Fruit fly (Drosophila melanogaster): ENCODE results near the gene CG11695.
A peak's percentile ranks its signal among the peaks of the same experiment; 100 is the strongest.

The CG11695 gene

dm6 chrX:11556774-11557173, 19.9 kb upstream of the CG11695 start:
- TF ChIP-seq kay (GFP tag; ENCODE audit: borderline replicate concordance) (no peak), CG1620 (GFP tag; optimal IDR thresholded peaks at IDR 0.05) (no peak), toe (GFP tag; optimal IDR thresholded peaks at IDR 0.05) (no peak), CG7101 (tag; optimal IDR thresholded peaks at IDR 0.05) (no peak), CG7045 (GFP tag; optimal IDR thresholded peaks at IDR 0.05) (no peak), CG14711 (tag; optimal IDR thresholded peaks at IDR 0.05) (no peak), CG12768 (GFP tag; optimal IDR thresholded peaks at IDR 0.05) (no peak), Mnt (GFP tag; optimal IDR thresholded peaks at IDR 0.05) (no peak), bab1 (GFP tag; optimal IDR thresholded peaks at IDR 0.05) (no peak), pad (GFP tag; optimal IDR thresholded peaks at IDR 0.05) (no peak), cic (GFP tag; optimal IDR thresholded peaks at IDR 0.05) (no peak), CG5204 (GFP tag; optimal IDR thresholded peaks at IDR 0.05) (no peak), Clk (GFP tag; optimal IDR thresholded peaks at IDR 0.05) (no peak), CG11617 (GFP tag; optimal IDR thresholded peaks at IDR 0.05) (no peak), Crg-1 (GFP tag; optimal IDR thresholded peaks at IDR 0.05) (no peak)

DNA sequence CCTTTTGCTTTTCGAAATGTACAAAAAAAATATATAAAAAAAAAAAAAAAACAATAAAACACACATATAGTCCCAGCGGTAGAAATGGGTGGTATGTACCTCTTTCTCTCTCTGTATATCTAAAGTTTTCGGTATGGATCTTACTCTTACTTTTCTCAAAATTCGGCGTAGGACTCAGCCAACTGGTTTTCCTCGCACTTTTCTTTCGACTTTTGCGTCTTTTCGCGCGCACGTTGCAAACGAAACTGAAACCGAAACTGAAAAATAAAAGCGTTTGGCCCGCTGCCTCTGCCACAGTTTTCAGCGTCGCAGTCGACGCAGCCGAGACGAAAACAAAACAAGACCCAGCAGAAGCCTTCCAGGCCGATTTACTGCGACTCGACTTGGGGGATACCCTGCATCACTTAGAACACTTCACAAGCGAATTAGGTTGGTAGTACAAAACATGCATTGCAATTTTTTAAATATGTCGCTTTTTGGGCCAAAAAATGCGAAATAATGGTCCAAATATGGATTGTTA, 18.2 kb upstream of the CG11695 start, which contains the start of gene CG1572:
Gene CG1572 (minus strand): TSS at position 266 of the 520 bp plus-strand sequence.
- no peak for TF ChIP-seq toe (GFP tag; optimal IDR thresholded peaks at IDR 0.05)
- no peak for TF ChIP-seq CG1620 (GFP tag; optimal IDR thresholded peaks at IDR 0.05)
- no peak for TF ChIP-seq cnc (optimal IDR thresholded peaks at IDR 0.05)
- TF ChIP-seq tj (GFP tag; optimal IDR thresholded peaks at IDR 0.05) = peak; percentile 42
- no peak for TF ChIP-seq pad (GFP tag; optimal IDR thresholded peaks at IDR 0.05)
- no peak for TF ChIP-seq CG7045 (GFP tag; optimal IDR thresholded peaks at IDR 0.05)
- TF ChIP-seq ovo (GFP tag; optimal IDR thresholded peaks at IDR 0.05) = no peak
- peak; percentile 77 for TF ChIP-seq Mnt (GFP tag; optimal IDR thresholded peaks at IDR 0.05)
- peak; percentile 18 for TF ChIP-seq CG11617 (GFP tag; optimal IDR thresholded peaks at IDR 0.05)
- TF ChIP-seq Crg-1 (GFP tag; optimal IDR thresholded peaks at IDR 0.05) = no peak
- TF ChIP-seq CG33017 (tag; optimal IDR thresholded peaks at IDR 0.05) = no peak
- peak; percentile 16 for TF ChIP-seq bab1 (GFP tag; optimal IDR thresholded peaks at IDR 0.05)
- no peak for TF ChIP-seq CG14711 (tag; optimal IDR thresholded peaks at IDR 0.05)
- no peak for TF ChIP-seq CG7101 (tag; optimal IDR thresholded peaks at IDR 0.05)
- TF ChIP-seq Hr96 (GFP tag; optimal IDR thresholded peaks at IDR 0.05) = no peak
- no peak for TF ChIP-seq Clk (GFP tag; optimal IDR thresholded peaks at IDR 0.05)
- no peak for TF ChIP-seq kay (GFP tag; ENCODE audit: borderline replicate concordance)
- no peak for TF ChIP-seq CG12768 (GFP tag; optimal IDR thresholded peaks at IDR 0.05)
- TF ChIP-seq CG5204 (GFP tag; optimal IDR thresholded peaks at IDR 0.05) = no peak
- peak; percentile 37 for TF ChIP-seq cic (GFP tag; optimal IDR thresholded peaks at IDR 0.05)

- TF ChIP-seq toe (GFP tag; optimal IDR thresholded peaks at IDR 0.05) (peak; percentile 75), CG1620 (GFP tag; optimal IDR thresholded peaks at IDR 0.05) (peak; percentile 74), Mnt (GFP tag; optimal IDR thresholded peaks at IDR 0.05) (peak; percentile 66), CG12768 (GFP tag; optimal IDR thresholded peaks at IDR 0.05) (peak; percentile 91), CG5204 (GFP tag; optimal IDR thresholded peaks at IDR 0.05) (no peak), Clk (GFP tag; optimal IDR thresholded peaks at IDR 0.05) (peak; percentile 79), CG14711 (tag; optimal IDR thresholded peaks at IDR 0.05) (peak; percentile 85), kay (GFP tag; ENCODE audit: borderline replicate concordance) (peak; percentile 95), CG7045 (GFP tag; optimal IDR thresholded peaks at IDR 0.05) (peak; percentile 88), CG11617 (GFP tag; optimal IDR thresholded peaks at IDR 0.05) (peak; percentile 99), pad (GFP tag; optimal IDR thresholded peaks at IDR 0.05) (peak; percentile 89), CG33017 (tag; optimal IDR thresholded peaks at IDR 0.05) (peak; percentile 91), bab1 (GFP tag; optimal IDR thresholded peaks at IDR 0.05) (peak; percentile 95), cnc (optimal IDR thresholded peaks at IDR 0.05) (no peak), Crg-1 (GFP tag; optimal IDR thresholded peaks at IDR 0.05) (peak; percentile 87), ovo (GFP tag; optimal IDR thresholded peaks at IDR 0.05) (peak; percentile 82), CG7101 (tag; optimal IDR thresholded peaks at IDR 0.05) (peak; percentile 96), tj (GFP tag; optimal IDR thresholded peaks at IDR 0.05) (peak; percentile 88), cic (GFP tag; optimal IDR thresholded peaks at IDR 0.05) (peak; percentile 80), Hr96 (GFP tag; optimal IDR thresholded peaks at IDR 0.05) (no peak)
Observed at dm6 chrX:11559728-11560724, 16.7 kb upstream of the CG11695 start.

dm6 chrX:11561450-11562040, 15.1 kb upstream of the CG11695 start, which contains the start of gene PGRP-SA:
PGRP-SA (plus strand) TSS chrX:11561643.
- no peak for TF ChIP-seq CG5204 (GFP tag; optimal IDR thresholded peaks at IDR 0.05)
- TF ChIP-seq CG14711 (tag; optimal IDR thresholded peaks at IDR 0.05) = no peak
- TF ChIP-seq CG12768 (GFP tag; optimal IDR thresholded peaks at IDR 0.05) = peak; percentile 9
- no peak for TF ChIP-seq CG7045 (GFP tag; optimal IDR thresholded peaks at IDR 0.05)
- TF ChIP-seq kay (GFP tag; ENCODE audit: borderline replicate concordance) = no peak
- no peak for TF ChIP-seq CG11617 (GFP tag; optimal IDR thresholded peaks at IDR 0.05)
- peak; percentile 79 for TF ChIP-seq cic (GFP tag; optimal IDR thresholded peaks at IDR 0.05)
- TF ChIP-seq bab1 (GFP tag; optimal IDR thresholded peaks at IDR 0.05) = peak; percentile 38
- TF ChIP-seq CG33017 (tag; optimal IDR thresholded peaks at IDR 0.05) = no peak
- no peak for TF ChIP-seq Clk (GFP tag; optimal IDR thresholded peaks at IDR 0.05)
- no peak for TF ChIP-seq pad (GFP tag; optimal IDR thresholded peaks at IDR 0.05)
- TF ChIP-seq toe (GFP tag; optimal IDR thresholded peaks at IDR 0.05) = no peak
- peak; percentile 5 for TF ChIP-seq CG7101 (tag; optimal IDR thresholded peaks at IDR 0.05)
- TF ChIP-seq ovo (GFP tag; optimal IDR thresholded peaks at IDR 0.05) = no peak
- no peak for TF ChIP-seq Mnt (GFP tag; optimal IDR thresholded peaks at IDR 0.05)
